Worm (Caenorhabditis elegans): ENCODE measurements around the gene K05B2.2.

DNA sequence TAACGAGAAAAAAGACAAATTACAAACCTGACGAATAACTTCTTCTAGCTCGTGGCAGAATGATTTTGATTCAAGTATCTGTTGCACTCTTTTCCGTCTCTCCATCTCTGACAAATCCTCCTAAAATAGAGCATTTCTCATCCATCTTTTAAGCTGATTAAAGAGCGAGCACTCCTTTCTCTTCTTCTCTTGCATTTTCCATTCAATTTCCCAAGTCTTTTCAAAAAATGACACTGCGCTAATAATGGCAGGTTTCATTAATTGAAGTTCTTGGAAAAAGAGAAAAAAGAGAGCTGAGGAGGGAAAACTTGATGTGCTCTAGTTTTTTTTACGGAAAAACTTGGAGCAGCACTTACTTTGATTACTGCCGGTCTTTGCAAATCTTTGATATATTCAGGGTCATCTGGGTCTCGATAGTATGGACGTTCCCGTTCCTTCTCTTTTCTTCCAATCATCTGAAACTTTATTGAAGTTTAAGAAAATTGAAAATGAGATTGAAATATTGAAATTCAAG lies 46.2 kb upstream of the K05B2.2 start, which contains the start of gene add-1:
- TF ChIP-seq him-1 (tag; optimal IDR thresholded peaks at IDR 0.05), result no peak
- TF ChIP-seq W03F9.2 (tag; optimal IDR thresholded peaks at IDR 0.05), result no peak
